Fruit fly (Drosophila melanogaster) whole organism, embryonic: ENCODE results near the gene Cap-D2.

Experiments
- CG10565 ChIP-seq: fragments of 200-800 bp; sonication (Bioruptor generic); optimal IDR thresholded peaks from 3 replicates; lab custom pipeline; 2016; ENCODE audit warnings: missing biosample characterization, mild to moderate bottlenecking, missing genetic modification characterization
- CG10654 ChIP-seq: fragments of 200-800 bp; sonication (Bioruptor generic); optimal IDR thresholded peaks from 2 replicates; lab custom pipeline; 2016; ENCODE audit warnings: missing biosample characterization, missing genetic modification characterization
- CG11398 ChIP-seq: fragments of 200-800 bp; sonication (Bioruptor generic); optimal IDR thresholded peaks from 2 replicates; lab custom pipeline; 2016; ENCODE audit warnings: missing biosample characterization, missing genetic modification characterization
- CG12769 ChIP-seq: fragments of 200-800 bp; sonication (Bioruptor generic); optimal IDR thresholded peaks from 2 replicates; lab custom pipeline; 2019; ENCODE audit warnings: missing biosample characterization, mild to moderate bottlenecking, missing genetic modification characterization, moderate library complexity
- CG13123 ChIP-seq: fragments of 200-800 bp; sonication (Bioruptor generic); optimal IDR thresholded peaks from 2 replicates; lab custom pipeline; 2016; ENCODE audit warnings: missing biosample characterization, missing genetic modification characterization
- CG13894 ChIP-seq: fragments of 200-800 bp; sonication (Bioruptor generic); optimal IDR thresholded peaks from 3 replicates; lab custom pipeline; 2018; ENCODE audit warnings: missing biosample characterization, mild to moderate bottlenecking, missing genetic modification characterization, moderate library complexity
- CG14050 ChIP-seq: fragments of 200-800 bp; sonication (Bioruptor generic); IDR thresholded peaks from 3 replicates; pipeline ENCODE4 v1.3.6; 2022; ENCODE audit warnings: missing biosample characterization, missing genetic modification characterization
- CG14667 ChIP-seq: fragments of 200-800 bp; sonication (Bioruptor generic); IDR thresholded peaks from 2 replicates; pipeline ENCODE4 v1.3.6; 2022; ENCODE audit warnings: missing biosample characterization, missing genetic modification characterization
- CG16863 ChIP-seq: fragments of 200-800 bp; sonication (Bioruptor generic); optimal IDR thresholded peaks from 3 replicates; lab custom pipeline; 2016; ENCODE audit warnings: missing biosample characterization, missing genetic modification characterization
- CG2199 ChIP-seq: fragments of 200-800 bp; sonication (Bioruptor generic); IDR thresholded peaks from 3 replicates; pipeline ENCODE4 v1.3.6; 2022; ENCODE audit warnings: missing biosample characterization, missing genetic modification characterization
- CG33213 ChIP-seq: fragments of 200-800 bp; sonication (Bioruptor generic); optimal IDR thresholded peaks from 3 replicates; lab custom pipeline; 2016; ENCODE audit warnings: missing biosample characterization, missing genetic modification characterization
- CG34422 ChIP-seq: fragments of 200-800 bp; sonication (Bioruptor generic); IDR thresholded peaks from 3 replicates; pipeline ENCODE4 v1.3.6; 2022; ENCODE audit warnings: missing biosample characterization, missing genetic modification characterization
- CG3838 ChIP-seq: fragments of 200-800 bp; sonication (Bioruptor generic); optimal IDR thresholded peaks from 3 replicates; lab custom pipeline; 2016; ENCODE audit warnings: missing biosample characterization, missing genetic modification characterization
- CG4404 ChIP-seq: fragments of 200-800 bp; sonication (Bioruptor generic); IDR thresholded peaks from 2 replicates; pipeline ENCODE4 v1.3.6; 2022; ENCODE audit warnings: missing biosample characterization, missing genetic modification characterization
- CG4424 ChIP-seq: fragments of 200-800 bp; sonication (Bioruptor generic); optimal IDR thresholded peaks from 3 replicates; lab custom pipeline; 2016; ENCODE audit warnings: missing biosample characterization, missing genetic modification characterization
- CG5180 ChIP-seq: fragments of 200-800 bp; sonication (Bioruptor generic); optimal IDR thresholded peaks from 3 replicates; lab custom pipeline; 2017; ENCODE audit warnings: missing biosample characterization, missing genetic modification characterization, mild to moderate bottlenecking, moderate library complexity, missing genetic modification reagents
- CG7963 ChIP-seq: fragments of 200-800 bp; sonication (Bioruptor generic); IDR thresholded peaks from 3 replicates; pipeline ENCODE4 v1.3.6; 2022; ENCODE audit warnings: missing biosample characterization, missing genetic modification characterization; ENCODE audit not compliant: partially characterized antibody
- CG8359 ChIP-seq: fragments of 200-800 bp; sonication (Bioruptor generic); optimal IDR thresholded peaks from 2 replicates; lab custom pipeline; 2017; ENCODE audit warnings: missing biosample characterization, mild to moderate bottlenecking, missing genetic modification characterization, borderline replicate concordance
- CG8388 ChIP-seq: fragments of 200-800 bp; sonication (Bioruptor generic); optimal IDR thresholded peaks from 2 replicates; lab custom pipeline; 2019; ENCODE audit warnings: missing biosample characterization, mild to moderate bottlenecking, missing genetic modification characterization, moderate library complexity
- CG9437 ChIP-seq: fragments of 200-800 bp; sonication (Bioruptor generic); optimal IDR thresholded peaks from 2 replicates; lab custom pipeline; 2018; ENCODE audit warnings: missing biosample characterization, mild to moderate bottlenecking, missing genetic modification characterization
- CTCF ChIP-seq: fragments of 200-800 bp; sonication (Bioruptor generic); optimal IDR thresholded peaks from 2 replicates; lab custom pipeline; 2017; ENCODE audit warnings: missing biosample characterization, mild to moderate bottlenecking, missing genetic modification characterization, moderate library complexity
- D ChIP-seq, 2 experiments: fragments of 200-800 bp in 1 of 2; fragments of >200 bp in 1 of 2; sonication (Bioruptor generic) in 1 of 2; optimal IDR thresholded peaks; 2 replicates in 1 of 2; 3 replicates in 1 of 2; lab custom pipeline; 2017; ENCODE audit warnings: mild to moderate bottlenecking in 1 of 2, missing biosample characterization in 1 of 2, missing genetic modification characterization in 1 of 2, missing genetic modification reagents in 1 of 2
- D19B ChIP-seq: fragments of 200-800 bp; sonication (Bioruptor generic); optimal IDR thresholded peaks from 2 replicates; lab custom pipeline; 2017; ENCODE audit warnings: missing biosample characterization, mild to moderate bottlenecking, missing genetic modification characterization
- Dad ChIP-seq: fragments of 200-800 bp; sonication (Bioruptor generic); optimal IDR thresholded peaks from 3 replicates; lab custom pipeline; 2016; ENCODE audit warnings: missing biosample characterization, missing genetic modification characterization
- Dip3 ChIP-seq: fragments of 200-800 bp; sonication (Bioruptor generic); optimal IDR thresholded peaks from 3 replicates; lab custom pipeline; 2016; ENCODE audit warnings: missing biosample characterization, missing genetic modification characterization
- Doc3 ChIP-seq: fragments of 200-800 bp; sonication (Bioruptor generic); IDR thresholded peaks from 3 replicates; pipeline ENCODE4 v1.3.6; 2022; ENCODE audit warnings: missing biosample characterization, missing genetic modification characterization; ENCODE audit not compliant: partially characterized antibody
- Dref ChIP-seq: fragments of 200-800 bp; sonication (Bioruptor generic); IDR thresholded peaks from 2 replicates; pipeline ENCODE4 v1.3.6; 2022; ENCODE audit warnings: missing biosample characterization, missing genetic modification characterization
- GATAe ChIP-seq: fragments of 200-800 bp; sonication (Bioruptor generic); conservative IDR thresholded peaks from 2 replicates; pipeline ENCODE4 v1.3.6; 2022; ENCODE audit warnings: missing biosample characterization, missing genetic modification characterization
- HLHmδ ChIP-seq: fragments of 200-800 bp; sonication (Bioruptor generic); optimal IDR thresholded peaks from 2 replicates; lab custom pipeline; 2018; ENCODE audit warnings: missing biosample characterization, mild to moderate bottlenecking, missing genetic modification characterization, moderate library complexity
- Max ChIP-seq: fragments of 200-800 bp; sonication (Bioruptor generic); optimal IDR thresholded peaks from 2 replicates; lab custom pipeline; 2016; ENCODE audit warnings: missing biosample characterization, mild to moderate bottlenecking, missing genetic modification characterization
- Ravus ChIP-seq: fragments of 200-800 bp; sonication (Bioruptor generic); IDR thresholded peaks from 2 replicates; pipeline ENCODE4 v1.3.6; 2022; ENCODE audit warnings: missing biosample characterization, missing genetic modification characterization
- Sin3A ChIP-seq: fragments of >200 bp; optimal IDR thresholded peaks from 2 replicates; lab custom pipeline; 2018
- Spps ChIP-seq: fragments of 200-800 bp; sonication (Bioruptor generic); optimal IDR thresholded peaks from 2 replicates; lab custom pipeline; 2018; ENCODE audit warnings: missing biosample characterization, mild to moderate bottlenecking, missing genetic modification characterization
- bowl ChIP-seq: fragments of 200-800 bp; sonication (Bioruptor generic); IDR thresholded peaks from 2 replicates; pipeline ENCODE4 v1.3.6; 2022; ENCODE audit warnings: missing biosample characterization, missing genetic modification characterization
- bsh ChIP-seq, 2 experiments: fragments of 200-800 bp; sonication (Bioruptor generic); optimal IDR thresholded peaks; 2 replicates each; lab custom pipeline; 2017 to 2018; ENCODE audit warnings: mild to moderate bottlenecking in 2 of 2, missing biosample characterization in 2 of 2, missing genetic modification characterization in 2 of 2, moderate library complexity in 1 of 2
- corto ChIP-seq: fragments of 200-800 bp; sonication (Bioruptor generic); optimal IDR thresholded peaks from 2 replicates; lab custom pipeline; 2016; ENCODE audit warnings: missing biosample characterization, mild to moderate bottlenecking, missing genetic modification characterization, moderate library complexity
- cwo ChIP-seq: fragments of 200-800 bp; sonication (Bioruptor generic); optimal IDR thresholded peaks from 3 replicates; lab custom pipeline; 2017; ENCODE audit warnings: missing biosample characterization, missing genetic modification characterization, mild to moderate bottlenecking, moderate library complexity, missing genetic modification reagents
- eyg ChIP-seq: fragments of 200-800 bp; sonication (Bioruptor generic); optimal IDR thresholded peaks from 3 replicates; lab custom pipeline; 2016; ENCODE audit warnings: missing biosample characterization, missing genetic modification characterization
- fd96Cb ChIP-seq: fragments of 200-800 bp; sonication (Bioruptor generic); optimal IDR thresholded peaks from 2 replicates; lab custom pipeline; 2018; ENCODE audit warnings: missing biosample characterization, mild to moderate bottlenecking, missing genetic modification characterization, moderate library complexity
- jumu ChIP-seq: fragments of 200-800 bp; sonication (Bioruptor generic); optimal IDR thresholded peaks from 3 replicates; lab custom pipeline; 2016; ENCODE audit warnings: missing biosample characterization, missing genetic modification characterization
- klu ChIP-seq: fragments of 200-800 bp; sonication (Bioruptor generic); IDR thresholded peaks from 2 replicates; pipeline ENCODE4 v1.3.6; 2022; ENCODE audit warnings: missing biosample characterization, missing genetic modification characterization
- lilli ChIP-seq: fragments of 200-800 bp; sonication (Bioruptor generic); optimal IDR thresholded peaks from 3 replicates; lab custom pipeline; 2016; ENCODE audit warnings: missing biosample characterization, missing genetic modification characterization
- onecut ChIP-seq: fragments of 200-800 bp; sonication (Bioruptor generic); IDR thresholded peaks from 2 replicates; pipeline ENCODE4 v1.3.6; 2022; ENCODE audit warnings: missing biosample characterization, missing genetic modification characterization
- pan ChIP-seq, 4 experiments: fragments of >200 bp in 3 of 4; fragments of 200-800 bp in 1 of 4; sonication (Bioruptor generic) in 1 of 4; optimal IDR thresholded peaks in 3 of 4; IDR thresholded peaks in 1 of 4; 2 replicates each; pipeline versions ENCODE4 v1.3.6 to Lab custom; 2017 to 2022; ENCODE audit warnings: missing biosample characterization in 2 of 4, missing genetic modification characterization in 2 of 4, mixed read lengths in 1 of 4
- phol ChIP-seq: fragments of 200-800 bp; sonication (Bioruptor generic); optimal IDR thresholded peaks from 3 replicates; lab custom pipeline; 2018; ENCODE audit warnings: missing biosample characterization, mild to moderate bottlenecking, missing genetic modification characterization, moderate library complexity
- pros ChIP-seq: fragments of 200-800 bp; sonication (Bioruptor generic); optimal IDR thresholded peaks from 3 replicates; lab custom pipeline; 2019; ENCODE audit warnings: missing biosample characterization, mild to moderate bottlenecking, missing genetic modification characterization, moderate library complexity
- sima ChIP-seq: fragments of 200-800 bp; sonication (Bioruptor generic); optimal IDR thresholded peaks from 2 replicates; lab custom pipeline; 2016; ENCODE audit warnings: missing biosample characterization, missing genetic modification characterization
- slbo ChIP-seq: fragments of 200-800 bp; sonication (Bioruptor generic); IDR thresholded peaks from 2 replicates; pipeline ENCODE4 v1.3.6; 2022; ENCODE audit warnings: missing biosample characterization, missing genetic modification characterization
- slou ChIP-seq: fragments of 200-800 bp; sonication (Bioruptor generic); optimal IDR thresholded peaks from 3 replicates; lab custom pipeline; 2016; ENCODE audit warnings: missing biosample characterization, missing genetic modification characterization
- sug ChIP-seq: fragments of 200-800 bp; optimal IDR thresholded peaks from 2 replicates; lab custom pipeline; 2019; ENCODE audit warnings: missing biosample characterization, mild to moderate bottlenecking, missing genetic modification characterization, moderate library complexity
- tna ChIP-seq: fragments of 200-800 bp; sonication (Bioruptor generic); IDR thresholded peaks from 2 replicates; pipeline ENCODE4 v1.3.6; 2022; ENCODE audit warnings: missing biosample characterization, missing genetic modification characterization; ENCODE audit not compliant: partially characterized antibody
- z ChIP-seq: fragments of 200-800 bp; sonication (Bioruptor generic); IDR thresholded peaks from 3 replicates; pipeline ENCODE4 v1.3.6; 2022; ENCODE audit warnings: missing biosample characterization, missing genetic modification characterization

Gene Cap-D2

DNA sequence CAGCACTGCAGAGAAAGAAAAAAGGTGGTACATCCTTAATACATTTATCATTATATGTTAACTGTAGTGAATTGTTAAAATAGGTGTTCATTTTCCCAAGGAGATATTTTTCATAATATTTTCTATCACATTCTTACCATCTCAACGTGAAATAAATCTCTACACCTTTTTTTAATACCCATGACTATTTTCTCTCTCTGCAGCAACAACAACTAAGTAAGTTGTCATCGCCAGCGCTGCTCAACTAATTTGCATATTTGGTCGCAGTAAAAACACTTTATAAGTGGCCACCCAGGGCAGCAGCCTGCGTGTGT lies 15.0 kb downstream of the Cap-D2 start (continued):
- TF ChIP-seq corto (GFP tag; lab: Kevin White, UChicago) = no peak
- no peak for TF ChIP-seq sima
- TF ChIP-seq Ravus (GFP tag; lab: Robert Waterston, UW) = no peak
- no peak for TF ChIP-seq CG12769 (tag; lab: Kevin White, UChicago)
- peak; percentile 58 for TF ChIP-seq CG4424
- TF ChIP-seq Doc3 (GFP tag; lab: Robert Waterston, UW) = no peak
- TF ChIP-seq CG2199 (GFP tag; lab: Robert Waterston, UW) = no peak
- TF ChIP-seq Dref (GFP tag; lab: Robert Waterston, UW) = no peak
- TF ChIP-seq GATAe = no peak
- TF ChIP-seq slbo (GFP tag; lab: Robert Waterston, UW) = no peak
- no peak for TF ChIP-seq CG8359
- TF ChIP-seq CG10565 (GFP tag; lab: Kevin White, UChicago) = no peak
- no peak for TF ChIP-seq CG5180 (GFP tag; lab: Kevin White, UChicago)
- no peak for TF ChIP-seq Max (GFP tag; lab: Kevin White, UChicago)
- no peak for TF ChIP-seq cwo (GFP tag; lab: Kevin White, UChicago)
- peak; percentile 36 for TF ChIP-seq Spps (tag; lab: Kevin White, UChicago)
- TF ChIP-seq lilli = no peak
- TF ChIP-seq CG33213 (GFP tag; lab: Kevin White, UChicago) = no peak
- TF ChIP-seq CG14050 (GFP tag; lab: Robert Waterston, UW) = no peak; the same call in 2 of the 3 replicates
- TF ChIP-seq jumu (GFP tag; lab: Kevin White, UChicago) = no peak
- TF ChIP-seq CG4404 (GFP tag; lab: Robert Waterston, UW) = no peak
- TF ChIP-seq CG3838 = no peak
- TF ChIP-seq klu (GFP tag; lab: Robert Waterston, UW) = no peak
- TF ChIP-seq CTCF (GFP tag; lab: Kevin White, UChicago) = no peak
- TF ChIP-seq CG13123 (GFP tag; lab: Kevin White, UChicago) = no peak
- 0 out of 2 replicates have a peak, but pooled peaks have one; percentile 16 for TF ChIP-seq CG14667 (GFP tag; lab: Robert Waterston, UW)
- no peak for TF ChIP-seq CG34422 (GFP tag; lab: Robert Waterston, UW)
- no peak for TF ChIP-seq pan (optimal IDR thresholded peaks at IDR 0.05; lab: Kevin White, UChicago)
- TF ChIP-seq pan (GFP tag; optimal IDR thresholded peaks at IDR 0.05 in 1 of 2, IDR thresholded peaks at IDR 0.05 in 1 of 2) = no peak
- TF ChIP-seq CG11398 = no peak
- TF ChIP-seq CG7963 (GFP tag; lab: Robert Waterston, UW) = no peak
- no peak for TF ChIP-seq Dad
- peak; percentile 49 for TF ChIP-seq CG8388 (GFP tag; lab: Kevin White, UChicago)
- no peak for TF ChIP-seq slou
- TF ChIP-seq Sin3A (lab: Kevin White, UChicago) = no peak
- TF ChIP-seq CG16863 = no peak
- no peak for TF ChIP-seq sug (tag; lab: Kevin White, UChicago)
- no peak for TF ChIP-seq Dip3 (GFP tag; lab: Kevin White, UChicago)
- TF ChIP-seq fd96Cb = peak; percentile 59
- peak in 1 of 2 experiments; percentile 77 for TF ChIP-seq bsh (GFP tag; optimal IDR thresholded peaks at IDR 0.05; lab: Kevin White, UChicago)
- TF ChIP-seq onecut (GFP tag; lab: Robert Waterston, UW) = no peak
- no peak for TF ChIP-seq D (optimal IDR thresholded peaks at IDR 0.05; lab: Kevin White, UChicago)
- peak; percentile 37 for TF ChIP-seq D (GFP tag; optimal IDR thresholded peaks at IDR 0.05; lab: Kevin White, UChicago)
- TF ChIP-seq CG9437 (GFP tag; lab: Kevin White, UChicago) = peak; percentile 20
- no peak for TF ChIP-seq bowl (GFP tag; lab: Robert Waterston, UW)
- peak; percentile 4 for TF ChIP-seq CG10654 (GFP tag; lab: Kevin White, UChicago)
- TF ChIP-seq pros (GFP tag; lab: Kevin White, UChicago) = no peak
- peak; percentile 61 for TF ChIP-seq phol
- TF ChIP-seq HLHmδ (GFP tag; lab: Kevin White, UChicago) = no peak
- TF ChIP-seq D19B (GFP tag; lab: Kevin White, UChicago) = no peak
- no peak for TF ChIP-seq CG13894 (tag; lab: Kevin White, UChicago)
- TF ChIP-seq z (GFP tag; lab: Robert Waterston, UW) = no peak
- no peak for TF ChIP-seq tna
- TF ChIP-seq eyg (GFP tag; lab: Kevin White, UChicago) = no peak
